Worm (Caenorhabditis elegans): ENCODE measurements around the gene acl-12.

acl-12 gene

DNA sequence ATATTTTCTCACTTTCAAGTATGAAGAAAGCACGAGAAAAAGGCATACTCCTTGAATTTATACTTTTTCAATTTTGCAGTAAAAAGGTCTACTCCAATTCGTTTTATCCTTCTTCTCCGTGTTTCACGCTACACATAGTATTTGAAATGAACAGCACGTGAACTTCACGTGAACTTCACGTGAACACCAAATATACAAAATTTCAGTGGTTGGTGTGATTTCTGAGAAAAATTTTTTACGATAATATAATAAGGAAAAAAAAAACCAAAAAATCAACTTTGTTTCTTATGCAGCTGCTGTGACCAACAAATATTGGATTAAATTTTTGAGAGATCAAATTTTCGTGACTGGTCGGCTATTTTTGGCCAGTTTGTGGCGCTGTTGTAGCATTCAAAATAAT, 4.1 kb upstream of the acl-12 start:
- no peak for TF ChIP-seq pqm-1 (tag; optimal IDR thresholded peaks at IDR 0.05)
- peak; percentile 27 for TF ChIP-seq nhr-20 (tag; optimal IDR thresholded peaks at IDR 0.05)
- TF ChIP-seq lin-14 (GFP tag; optimal IDR thresholded peaks at IDR 0.05): peak; percentile 11
- peak; percentile 58 for TF ChIP-seq fkh-8 (tag; optimal IDR thresholded peaks at IDR 0.05)
- no peak for TF ChIP-seq nhr-237 (tag; optimal IDR thresholded peaks at IDR 0.05)
- peak; percentile 61 for TF ChIP-seq nhr-47 (tag; optimal IDR thresholded peaks at IDR 0.05)
- TF ChIP-seq lsy-2 (tag; optimal IDR thresholded peaks at IDR 0.05): peak in 1 of 2 experiments; percentile 7
- TF ChIP-seq nhr-71 (tag; optimal IDR thresholded peaks at IDR 0.05): peak; percentile 54

DNA sequence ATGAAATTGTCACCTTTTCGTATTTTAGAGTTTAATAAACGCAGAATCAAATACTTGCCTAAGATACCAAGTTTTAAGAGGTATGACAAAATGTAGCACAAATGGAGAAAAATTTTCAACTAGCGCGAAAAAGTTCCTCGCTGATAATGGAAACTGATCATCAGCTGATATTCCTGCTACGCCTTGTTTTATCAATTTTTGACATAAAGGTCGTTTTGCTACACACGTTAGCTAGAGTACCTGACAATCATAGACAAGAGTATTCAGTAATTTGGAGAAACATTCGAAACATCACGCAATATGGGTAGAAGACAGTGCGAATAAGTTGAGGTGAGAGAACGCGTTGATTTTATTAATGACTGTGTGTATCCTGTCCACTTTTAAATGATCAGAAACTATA, 3.4 kb upstream of the acl-12 start:
- TF ChIP-seq blmp-1 (tag; optimal IDR thresholded peaks at IDR 0.05) (no peak), elt-3 (tag; optimal IDR thresholded peaks at IDR 0.05) (no peak), aly-2 (tag; optimal IDR thresholded peaks at IDR 0.05) (no peak), elt-2 (tag; optimal IDR thresholded peaks at IDR 0.05) (peak; percentile 51)

DNA sequence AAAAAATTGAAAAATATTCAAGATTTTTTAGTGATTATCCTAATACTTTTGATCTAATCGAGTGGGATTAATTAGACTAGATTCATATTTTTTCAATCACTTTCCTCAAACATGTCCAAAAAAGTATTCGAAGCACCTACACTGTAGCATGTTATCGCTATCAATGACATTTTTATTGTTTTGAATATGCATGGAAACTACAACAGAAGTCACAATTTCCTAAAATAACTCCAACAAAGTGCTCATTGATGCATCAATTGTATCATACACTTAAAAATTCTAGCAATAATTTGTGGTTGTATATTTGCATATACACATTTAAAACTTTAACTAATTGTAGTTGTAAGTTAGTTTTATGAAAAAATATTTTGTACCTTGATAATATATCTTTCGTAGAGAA, 2.3 kb downstream of the acl-12 start:
- TF ChIP-seq nhr-20 (tag; optimal IDR thresholded peaks at IDR 0.05) (no peak), elt-2 (tag; optimal IDR thresholded peaks at IDR 0.05) (no peak), hpl-2 (GFP tag; optimal IDR thresholded peaks at IDR 0.05) (no peak), elt-3 (tag; optimal IDR thresholded peaks at IDR 0.05) (no peak), ceh-90 (tag; optimal IDR thresholded peaks at IDR 0.05) (no peak), sup-37 (GFP tag; optimal IDR thresholded peaks at IDR 0.05) (no peak), unc-98 (GFP tag; IDR thresholded peaks at IDR 0.05) (no peak), mab-9 (GFP tag; IDR thresholded peaks at IDR 0.05) (no peak), nhr-85 (tag) (no peak)

DNA sequence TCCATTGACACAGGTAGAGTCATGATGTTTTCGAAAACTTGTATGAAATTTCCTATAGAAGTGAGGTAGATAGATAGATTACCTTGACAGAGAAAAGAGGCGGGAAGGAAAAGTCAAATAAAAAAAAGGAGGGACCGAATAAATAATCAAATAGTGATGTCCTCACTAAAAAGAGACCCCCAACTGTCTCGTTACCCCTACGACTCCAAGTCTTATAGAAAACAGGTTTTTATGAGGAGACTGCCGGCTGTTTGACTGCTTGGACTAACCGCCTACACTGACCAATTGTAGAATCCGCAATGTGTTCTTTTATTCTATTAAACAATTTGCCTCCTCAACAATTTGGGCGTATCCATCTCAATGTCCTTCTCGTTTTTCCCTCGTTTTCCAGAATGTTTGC, 4.4 kb downstream of the acl-12 start, which contains the start of gene C01C10.2:
TSS of gene C01C10.2 (minus strand) at position 170 of the 400 bp plus-strand sequence.
- no peak for TF ChIP-seq elt-2 (tag; optimal IDR thresholded peaks at IDR 0.05)
- peak; percentile 4 for TF ChIP-seq snu-23 (GFP tag; optimal IDR thresholded peaks at IDR 0.05)
- TF ChIP-seq mab-9 (GFP tag; IDR thresholded peaks at IDR 0.05): no peak
- peak; percentile 29 for TF ChIP-seq nhr-71 (tag; optimal IDR thresholded peaks at IDR 0.05)
- TF ChIP-seq pqm-1 (tag; optimal IDR thresholded peaks at IDR 0.05): no peak
- TF ChIP-seq grh-1 (GFP tag; IDR thresholded peaks at IDR 0.05): peak; percentile 83
- TF ChIP-seq elt-3 (tag; optimal IDR thresholded peaks at IDR 0.05): peak in 1 of 6 experiments; percentile 40
- TF ChIP-seq dsc-1 (tag; optimal IDR thresholded peaks at IDR 0.05): no peak
- peak; percentile 65 for TF ChIP-seq lin-14 (GFP tag; optimal IDR thresholded peaks at IDR 0.05)
- TF ChIP-seq jun-1 (tag; optimal IDR thresholded peaks at IDR 0.05): no peak
- no peak for TF ChIP-seq fkh-8 (tag; optimal IDR thresholded peaks at IDR 0.05)
- TF ChIP-seq nhr-85 (tag): peak; percentile 87
- TF ChIP-seq nhr-20 (tag; optimal IDR thresholded peaks at IDR 0.05): peak; percentile 13

DNA sequence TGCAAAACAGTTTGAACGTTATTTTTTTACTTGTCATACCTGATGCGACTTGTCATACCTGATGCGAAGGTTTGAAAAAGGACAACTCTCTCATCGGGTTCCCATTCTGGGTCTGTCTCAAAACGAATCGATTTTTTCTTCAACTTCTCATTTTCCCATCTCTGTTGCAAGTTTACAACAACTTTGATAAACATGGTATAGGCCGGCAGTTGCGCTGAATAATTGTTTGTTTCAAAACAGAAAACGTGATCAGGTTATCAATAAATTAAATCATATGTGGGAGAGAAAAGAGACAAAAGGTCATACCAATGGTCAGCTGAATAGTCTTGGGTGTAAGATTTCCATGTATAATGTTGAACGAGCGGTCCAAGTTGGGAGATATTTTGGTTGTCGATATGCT, 5.5 kb downstream of the acl-12 start:
- TF ChIP-seq fkh-4 (tag; optimal IDR thresholded peaks at IDR 0.05; ENCODE audit: borderline replicate concordance) (no peak), elt-3 (tag; optimal IDR thresholded peaks at IDR 0.05) (peak in 2 of 6 experiments; percentile 53 to 71), mdl-1 (tag; optimal IDR thresholded peaks at IDR 0.05) (peak in 1 of 2 experiments; percentile 13), nhr-19 (GFP tag; conservative IDR thresholded peaks at IDR 0.05) (0 out of 2 replicates have a peak, but pooled peaks have one; percentile 8), blmp-1 (tag; optimal IDR thresholded peaks at IDR 0.05) (peak; percentile 61), ces-1 (GFP tag; optimal IDR thresholded peaks at IDR 0.05) (no peak), hlh-17 (GFP tag; optimal IDR thresholded peaks at IDR 0.05; ENCODE audit: borderline replicate concordance) (no peak), tbx-2 (tag; optimal IDR thresholded peaks at IDR 0.05) (no peak), efl-3 (GFP tag; optimal IDR thresholded peaks at IDR 0.05) (no peak), nhr-85 (tag) (peak; percentile 85), fkh-8 (tag; optimal IDR thresholded peaks at IDR 0.05) (no peak), zip-4 (GFP tag; optimal IDR thresholded peaks at IDR 0.05) (no peak), nhr-28 (tag; optimal IDR thresholded peaks at IDR 0.05) (no peak), snu-23 (GFP tag; optimal IDR thresholded peaks at IDR 0.05) (peak; percentile 54), dsc-1 (tag; optimal IDR thresholded peaks at IDR 0.05) (no peak), nhr-20 (tag; optimal IDR thresholded peaks at IDR 0.05) (peak; percentile 50), mef-2 (tag; optimal IDR thresholded peaks at IDR 0.05) (no peak), lin-14 (GFP tag; optimal IDR thresholded peaks at IDR 0.05) (peak; percentile 48), lin-39 (tag; optimal IDR thresholded peaks at IDR 0.05) (no peak), nhr-71 (tag; optimal IDR thresholded peaks at IDR 0.05) (peak; percentile 52), lin-35 (GFP tag; optimal IDR thresholded peaks at IDR 0.05) (peak in 1 of 2 experiments; percentile 67), zag-1 (tag; optimal IDR thresholded peaks at IDR 0.05) (no peak), vab-15 (tag; optimal IDR thresholded peaks at IDR 0.05) (no peak)
